Fruit fly (Drosophila melanogaster) whole organism, wandering third instar larva: ENCODE measurements around the gene Osi21.

ENCODE experiments used
- CG32264 ChIP-seq: fragments of 200-800 bp; sonication (Bioruptor generic); optimal IDR thresholded peaks from 2 replicates; lab custom pipeline; 2016; ENCODE audit warnings: missing biosample characterization, missing genetic modification characterization
- CG9705 ChIP-seq: fragments of 200-800 bp; sonication (Bioruptor generic); optimal IDR thresholded peaks from 2 replicates; lab custom pipeline; 2018; ENCODE audit warnings: missing biosample characterization, mild to moderate bottlenecking, missing genetic modification characterization
- Dfd ChIP-seq: fragments of >200 bp; optimal IDR thresholded peaks from 2 replicates; lab custom pipeline; 2017; ENCODE audit warnings: missing biosample characterization, missing genetic modification characterization
- Dif ChIP-seq: fragments of 200-275, 200-300 bp; sonication (Bioruptor generic); optimal IDR thresholded peaks from 2 replicates; lab custom pipeline; 2018; ENCODE audit warnings: missing biosample characterization, missing genetic modification characterization; ENCODE audit not compliant: partially characterized antibody
- GATAd ChIP-seq: sonication (Bioruptor generic); optimal IDR thresholded peaks from 2 replicates; lab custom pipeline; 2016; ENCODE audit warnings: missing biosample characterization, missing genetic modification characterization
- HLH106 ChIP-seq: fragments of 200-800 bp; optimal IDR thresholded peaks from 3 replicates; lab custom pipeline; 2019; ENCODE audit warnings: missing biosample characterization, mild to moderate bottlenecking, missing genetic modification characterization, moderate library complexity
- Hnf4 ChIP-seq: fragments of 200-800 bp; sonication (Bioruptor generic); optimal IDR thresholded peaks from 2 replicates; lab custom pipeline; 2016; ENCODE audit warnings: missing biosample characterization, mild to moderate bottlenecking, missing genetic modification characterization
- Hr78 ChIP-seq: fragments of >200 bp; optimal IDR thresholded peaks from 2 replicates; lab custom pipeline; 2017; ENCODE audit warnings: missing biosample characterization, missing genetic modification characterization
- Hr83 ChIP-seq: fragments of 200-300 bp; sonication (Bioruptor generic); optimal IDR thresholded peaks from 2 replicates; lab custom pipeline; 2016; ENCODE audit warnings: missing biosample characterization, mild to moderate bottlenecking, missing genetic modification characterization, moderate library complexity; ENCODE audit not compliant: poor library complexity, severe bottlenecking
- Jra ChIP-seq: sonication (Bioruptor generic); optimal IDR thresholded peaks from 2 replicates; lab custom pipeline; 2016; ENCODE audit warnings: missing biosample characterization, missing genetic modification characterization
- Mio ChIP-seq: sonication (Bioruptor generic); optimal IDR thresholded peaks from 2 replicates; lab custom pipeline; 2016; ENCODE audit warnings: missing biosample characterization, missing genetic modification characterization
- Myc ChIP-seq: fragments of >200 bp; optimal IDR thresholded peaks from 2 replicates; lab custom pipeline; 2017
- N ChIP-seq: fragments of >200 bp; optimal IDR thresholded peaks from 2 replicates; lab custom pipeline; 2018; ENCODE audit warnings: missing biosample characterization, missing external identifiers, missing genetic modification characterization
- Sp1 ChIP-seq: fragments of 200-800 bp; sonication (Bioruptor generic); optimal IDR thresholded peaks from 3 replicates; lab custom pipeline; 2019; ENCODE audit warnings: missing biosample characterization, mild to moderate bottlenecking, missing genetic modification characterization, moderate library complexity
- Vsx2 ChIP-seq: fragments of 200-300, 225-300 bp; sonication (Bioruptor generic); optimal IDR thresholded peaks from 2 replicates; lab custom pipeline; 2018; ENCODE audit warnings: missing biosample characterization, missing genetic modification characterization; ENCODE audit not compliant: partially characterized antibody
- brk ChIP-seq: fragments of 200-800 bp; sonication (Bioruptor generic); optimal IDR thresholded peaks from 2 replicates; lab custom pipeline; 2016; ENCODE audit warnings: missing biosample characterization, mild to moderate bottlenecking, missing genetic modification characterization
- dl ChIP-seq, 2 experiments: fragments of 175-275, 200-275 bp in 1 of 2; fragments of 200-275 bp in 1 of 2; sonication (Bioruptor generic); optimal IDR thresholded peaks; lab custom pipeline; 2018; ENCODE audit warnings: mild to moderate bottlenecking in 2 of 2, missing biosample characterization in 2 of 2, missing genetic modification characterization in 2 of 2, moderate library complexity in 2 of 2; ENCODE audit not compliant: partially characterized antibody in 2 of 2, insufficient read depth in 1 of 2
- dmrt93B ChIP-seq: fragments of 200-800 bp; sonication (Bioruptor generic); optimal IDR thresholded peaks from 2 replicates; lab custom pipeline; 2018; ENCODE audit warnings: missing biosample characterization, mild to moderate bottlenecking, missing genetic modification characterization
- dsf ChIP-seq: sonication (Bioruptor generic); optimal IDR thresholded peaks from 2 replicates; lab custom pipeline; 2016; ENCODE audit warnings: missing biosample characterization, missing genetic modification characterization, borderline replicate concordance
- ey ChIP-seq: fragments of 200-800 bp; sonication (Bioruptor generic); optimal IDR thresholded peaks from 2 replicates; lab custom pipeline; 2016; ENCODE audit warnings: missing biosample characterization, missing genetic modification characterization
- foxo ChIP-seq, 2 experiments: fragments of 200-800 bp; sonication (Bioruptor generic); optimal IDR thresholded peaks; 2 replicates in 1 of 2; 3 replicates in 1 of 2; lab custom pipeline; 2016 to 2017; ENCODE audit warnings: missing biosample characterization in 2 of 2, missing genetic modification characterization in 2 of 2
- fru ChIP-seq: fragments of 200-800 bp; sonication (Bioruptor generic); optimal IDR thresholded peaks from 3 replicates; lab custom pipeline; 2016; ENCODE audit warnings: missing biosample characterization, mild to moderate bottlenecking, missing genetic modification characterization
- h ChIP-seq: fragments of 200-800 bp; sonication (Bioruptor generic); optimal IDR thresholded peaks from 3 replicates; lab custom pipeline; 2016; ENCODE audit warnings: missing biosample characterization, mild to moderate bottlenecking, missing genetic modification characterization
- jim ChIP-seq: fragments of 175-275, 200-325 bp; sonication (Bioruptor generic); optimal IDR thresholded peaks from 2 replicates; lab custom pipeline; 2016; ENCODE audit warnings: missing biosample characterization, mild to moderate bottlenecking, missing genetic modification characterization
- lola ChIP-seq: fragments of >200 bp; optimal IDR thresholded peaks from 2 replicates; lab custom pipeline; 2017; ENCODE audit warnings: missing biosample characterization, missing genetic modification characterization
- pan ChIP-seq: fragments of >200 bp; optimal IDR thresholded peaks from 2 replicates; lab custom pipeline; 2017
- rgr ChIP-seq: fragments of 200-800 bp; sonication (Bioruptor generic); optimal IDR thresholded peaks from 3 replicates; lab custom pipeline; 2016; ENCODE audit warnings: missing biosample characterization, mild to moderate bottlenecking, missing genetic modification characterization
- sv ChIP-seq: fragments of 200-800 bp; sonication (Bioruptor generic); optimal IDR thresholded peaks from 3 replicates; lab custom pipeline; 2016; ENCODE audit warnings: missing biosample characterization, missing genetic modification characterization
- usp ChIP-seq: fragments of >200 bp; optimal IDR thresholded peaks from 2 replicates; lab custom pipeline; 2017; ENCODE audit warnings: missing biosample characterization, missing genetic modification characterization
- woc ChIP-seq: sonication (Bioruptor generic); optimal IDR thresholded peaks from 2 replicates; lab custom pipeline; 2016; ENCODE audit warnings: missing biosample characterization, mild to moderate bottlenecking, missing genetic modification characterization

Osi21 gene

DNA sequence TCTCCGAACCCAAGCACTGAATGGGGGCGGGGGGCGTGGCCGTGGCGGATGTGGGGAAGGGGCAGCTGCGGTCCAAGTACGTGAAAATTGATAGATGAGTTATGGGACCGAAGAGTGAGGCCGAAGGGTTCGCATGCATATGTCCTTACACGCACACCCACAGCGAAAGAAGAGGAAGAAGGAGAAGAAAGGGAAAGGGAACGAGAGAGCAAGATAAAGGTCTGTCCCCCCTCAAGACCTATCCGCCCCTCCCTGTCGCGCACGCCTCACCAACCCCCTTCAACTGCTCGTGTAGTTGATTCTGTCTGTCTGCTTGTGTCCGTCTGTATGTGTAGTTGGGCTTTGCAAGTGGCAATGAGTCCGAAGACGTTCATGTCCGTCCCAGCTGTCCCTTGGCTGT lies 36.1 kb downstream of the Osi21 start:
- no peak for TF ChIP-seq brk (GFP tag; lab: Kevin White, UChicago)
- TF ChIP-seq sv (GFP tag; lab: Kevin White, UChicago) = no peak
- TF ChIP-seq Dfd (GFP tag; lab: Kevin White, UChicago) = peak; percentile 47

DNA sequence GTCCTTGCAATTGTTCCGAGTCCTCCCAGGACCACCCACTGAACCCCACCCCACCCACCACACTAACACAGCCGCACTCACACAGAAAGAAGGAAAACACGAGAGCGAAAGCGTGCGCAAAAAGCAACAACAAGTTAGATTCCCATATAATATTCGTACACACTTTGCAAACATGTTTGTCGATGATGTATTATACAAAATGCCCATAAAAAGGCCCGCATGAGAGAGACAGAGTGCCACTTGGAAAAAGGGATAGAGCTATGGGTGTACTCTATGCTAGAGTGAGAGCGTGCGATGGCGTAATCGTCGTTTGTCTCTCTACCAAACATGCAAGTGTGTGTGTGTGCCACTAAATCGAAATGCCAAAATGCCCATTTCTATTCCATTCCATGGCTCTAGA lies 37.8 kb downstream of the Osi21 start:
- TF ChIP-seq Jra (no peak), Myc (no peak), foxo (GFP tag; optimal IDR thresholded peaks at IDR 0.05; lab: Kevin White, UChicago) (no peak), CG32264 (no peak), brk (GFP tag; lab: Kevin White, UChicago) (no peak), dmrt93B (GFP tag; lab: Kevin White, UChicago) (no peak), CG9705 (GFP tag; lab: Kevin White, UChicago) (no peak), Mio (GFP tag; lab: Kevin White, UChicago) (no peak), Sp1 (GFP tag; lab: Kevin White, UChicago) (no peak), ey (GFP tag; lab: Kevin White, UChicago) (no peak), GATAd (GFP tag; lab: Kevin White, UChicago) (no peak)

DNA sequence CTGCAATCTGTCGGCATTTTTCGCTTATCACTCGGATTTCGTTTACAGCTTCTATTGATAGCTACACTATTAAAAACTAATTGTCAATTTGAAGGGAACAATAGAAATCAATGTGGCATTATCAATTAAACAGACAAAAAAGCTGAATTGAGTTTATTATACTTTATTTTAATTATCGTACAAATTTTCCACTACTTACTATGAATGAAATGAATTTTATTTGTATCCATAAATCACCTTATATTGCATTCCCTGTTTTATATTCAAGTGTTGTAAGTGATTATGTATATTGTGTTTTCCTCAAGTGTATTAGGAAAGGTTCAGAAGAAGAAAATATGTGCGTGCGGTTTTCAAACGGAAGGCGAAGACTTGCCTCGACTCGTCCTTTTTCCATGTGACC lies 41.6 kb downstream of the Osi21 start:
- TF ChIP-seq CG9705 (GFP tag; lab: Kevin White, UChicago) (no peak), Dif (GFP tag; lab: Kevin White, UChicago) (no peak), woc (GFP tag; lab: Kevin White, UChicago) (no peak), Hnf4 (GFP tag; lab: Kevin White, UChicago) (no peak), h (GFP tag; lab: Kevin White, UChicago) (no peak), Mio (GFP tag; lab: Kevin White, UChicago) (no peak), CG32264 (no peak), jim (GFP tag; lab: Kevin White, UChicago) (no peak), N (GFP tag; lab: Kevin White, UChicago) (no peak), usp (GFP tag; lab: Kevin White, UChicago) (no peak), Hr83 (GFP tag; lab: Kevin White, UChicago) (no peak), rgr (no peak), Vsx2 (GFP tag; lab: Kevin White, UChicago) (no peak), Jra (no peak), sv (GFP tag; lab: Kevin White, UChicago) (no peak), Hr78 (GFP tag; lab: Kevin White, UChicago) (no peak), lola (no peak)

DNA sequence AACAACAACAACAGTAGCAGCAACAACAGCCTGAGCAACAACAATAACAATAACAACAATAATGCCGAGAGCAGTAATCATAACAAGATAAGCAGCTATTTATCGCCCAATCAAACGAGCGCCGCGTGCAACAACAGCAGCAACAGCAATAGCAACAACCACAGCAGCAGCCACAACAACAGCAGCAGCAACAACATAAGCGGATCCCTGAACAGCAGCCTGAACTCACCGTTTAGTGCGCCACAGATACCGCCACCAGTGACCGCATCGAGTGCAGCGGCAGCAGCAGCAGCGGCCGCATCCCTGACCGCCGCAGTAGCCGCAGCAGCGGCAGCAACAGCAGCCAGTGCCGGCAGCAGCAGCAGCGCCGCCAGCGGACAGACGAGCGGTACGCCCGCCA lies 49.1 kb downstream of the Osi21 start:
- peak; percentile 91 for TF ChIP-seq Dfd (GFP tag; lab: Kevin White, UChicago)
- TF ChIP-seq pan = no peak
- TF ChIP-seq, all 38 proteins: peak for 1

DNA sequence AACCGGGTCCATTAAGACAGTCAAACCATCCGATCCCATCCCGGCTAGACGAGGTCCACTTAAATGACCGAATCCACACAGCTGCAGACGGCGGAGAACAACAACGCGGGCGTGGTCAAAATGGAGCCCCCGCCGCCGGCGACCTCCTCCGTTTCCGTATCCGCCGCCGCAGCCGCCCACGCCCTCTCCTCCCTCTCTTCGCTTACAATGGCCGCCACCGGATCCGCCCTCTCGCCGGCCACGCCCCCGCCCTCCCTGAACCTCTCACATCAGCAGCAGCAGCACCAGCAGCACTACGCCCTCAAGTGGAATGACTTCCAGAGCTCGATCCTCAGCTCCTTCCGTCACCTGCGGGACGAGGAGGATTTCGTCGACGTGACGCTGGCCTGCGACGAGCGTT lies 50.0 kb downstream of the Osi21 start:
- no peak for TF ChIP-seq Dif (GFP tag; lab: Kevin White, UChicago)
- TF ChIP-seq usp (GFP tag; lab: Kevin White, UChicago) = no peak
- TF ChIP-seq dl (GFP tag; optimal IDR thresholded peaks at IDR 0.05; lab: Kevin White, UChicago; ENCODE audit: insufficient read depth in 1 of 2, partially characterized antibody in 2 of 2) = no peak
- no peak for TF ChIP-seq lola
- peak; percentile 96 for TF ChIP-seq Dfd (GFP tag; lab: Kevin White, UChicago)
- TF ChIP-seq HLH106 = no peak
- no peak for TF ChIP-seq fru
- TF ChIP-seq dsf = no peak
